Fruit fly (Drosophila melanogaster) whole organism, embryonic: ENCODE measurements around the gene LUBEL.

ENCODE experiments used
- ATbp ChIP-seq: fragments of 200-800 bp; sonication (Bioruptor generic); optimal IDR thresholded peaks from 2 replicates; lab custom pipeline; 2017; ENCODE audit warnings: missing biosample characterization, mild to moderate bottlenecking, missing genetic modification characterization, missing genetic modification reagents
- CG10267 ChIP-seq: fragments of 200-800 bp; sonication (Bioruptor generic); optimal IDR thresholded peaks from 2 replicates; lab custom pipeline; 2018; ENCODE audit warnings: missing biosample characterization, mild to moderate bottlenecking, missing genetic modification characterization, moderate library complexity
- CG10979 ChIP-seq: fragments of 200-800 bp; sonication (Bioruptor generic); optimal IDR thresholded peaks from 2 replicates; lab custom pipeline; 2018; ENCODE audit warnings: missing biosample characterization, mild to moderate bottlenecking, missing genetic modification characterization, moderate library complexity
- CG16813 ChIP-seq: fragments of 200-800 bp; sonication (Bioruptor generic); IDR thresholded peaks from 3 replicates; pipeline ENCODE4 v1.3.6; 2022; ENCODE audit warnings: missing biosample characterization, missing genetic modification characterization; ENCODE audit not compliant: partially characterized antibody
- CG17186 ChIP-seq: fragments of 200-800 bp; sonication (Bioruptor generic); optimal IDR thresholded peaks from 3 replicates; lab custom pipeline; 2017; ENCODE audit warnings: missing biosample characterization, missing genetic modification reagents, missing genetic modification characterization
- CG17361 ChIP-seq: fragments of 200-800 bp; sonication (Bioruptor generic); IDR thresholded peaks from 3 replicates; pipeline ENCODE4 v1.3.6; 2022; ENCODE audit warnings: missing biosample characterization, missing genetic modification characterization
- CG17802 ChIP-seq: fragments of 200-800 bp; sonication (Bioruptor generic); optimal IDR thresholded peaks from 2 replicates; lab custom pipeline; 2018; ENCODE audit warnings: missing biosample characterization, mild to moderate bottlenecking, missing genetic modification characterization, moderate library complexity
- CG17912 ChIP-seq: fragments of 200-800 bp; sonication (Bioruptor generic); optimal IDR thresholded peaks from 2 replicates; lab custom pipeline; 2018; ENCODE audit warnings: missing biosample characterization, mild to moderate bottlenecking, missing genetic modification characterization
- CG18764 ChIP-seq: fragments of 200-800 bp; sonication (Bioruptor generic); optimal IDR thresholded peaks from 3 replicates; lab custom pipeline; 2016; ENCODE audit warnings: missing biosample characterization, missing genetic modification characterization
- CG30403 ChIP-seq: fragments of 200-800 bp; sonication (Bioruptor generic); optimal IDR thresholded peaks from 3 replicates; lab custom pipeline; 2016; ENCODE audit warnings: missing biosample characterization, missing genetic modification characterization
- CG31224 ChIP-seq: fragments of 200-800 bp; sonication (Bioruptor generic); IDR thresholded peaks from 2 replicates; pipeline ENCODE4 v1.3.6; 2022; ENCODE audit warnings: missing biosample characterization, missing genetic modification characterization
- CG32767 ChIP-seq: fragments of 200-800 bp; sonication (Bioruptor generic); IDR thresholded peaks from 2 replicates; pipeline ENCODE4 v1.3.6; 2022; ENCODE audit warnings: missing biosample characterization, missing genetic modification characterization
- CG32772 ChIP-seq: fragments of 200-800 bp; sonication (Bioruptor generic); IDR thresholded peaks from 2 replicates; pipeline ENCODE4 v1.3.6; 2022; ENCODE audit warnings: missing biosample characterization, missing genetic modification characterization
- CG4360 ChIP-seq: fragments of 200-800 bp; sonication (Bioruptor generic); IDR thresholded peaks from 2 replicates; pipeline ENCODE4 v1.3.6; 2022; ENCODE audit warnings: missing biosample characterization, missing genetic modification characterization
- CG8478 ChIP-seq: fragments of >200 bp; optimal IDR thresholded peaks from 2 replicates; lab custom pipeline; 2018
- CG8765 ChIP-seq: fragments of 200-800 bp; sonication (Bioruptor generic); IDR thresholded peaks from 2 replicates; pipeline ENCODE4 v1.3.6; 2022; ENCODE audit warnings: missing biosample characterization, missing genetic modification characterization
- CG8924 ChIP-seq: fragments of 200-800 bp; optimal IDR thresholded peaks from 3 replicates; lab custom pipeline; 2019; ENCODE audit warnings: missing biosample characterization, mild to moderate bottlenecking, missing genetic modification characterization, moderate library complexity
- CG9932 ChIP-seq: fragments of 200-800 bp; sonication (Bioruptor generic); IDR thresholded peaks from 2 replicates; pipeline ENCODE4 v1.3.6; 2022; ENCODE audit warnings: missing biosample characterization, missing genetic modification characterization
- CrebB ChIP-seq: fragments of 200-800 bp; sonication (Bioruptor generic); optimal IDR thresholded peaks from 3 replicates; lab custom pipeline; 2018; ENCODE audit warnings: missing biosample characterization, mild to moderate bottlenecking, missing genetic modification characterization
- Dbx ChIP-seq: fragments of 200-800 bp; sonication (Bioruptor generic); IDR thresholded peaks from 3 replicates; pipeline ENCODE4 v1.3.6; 2022; ENCODE audit warnings: missing biosample characterization, missing genetic modification characterization
- Dek ChIP-seq: fragments of 200-800 bp; sonication (Bioruptor generic); optimal IDR thresholded peaks from 3 replicates; lab custom pipeline; 2019; ENCODE audit warnings: missing biosample characterization, mild to moderate bottlenecking, missing genetic modification characterization, moderate library complexity
- Dfd ChIP-seq, 2 experiments: fragments of >200 bp; optimal IDR thresholded peaks; 2 replicates each; lab custom pipeline; 2017; ENCODE audit warnings: missing biosample characterization in 2 of 2, missing genetic modification characterization in 2 of 2
- E2f2 ChIP-seq: fragments of 200-800 bp; sonication (Bioruptor generic); IDR thresholded peaks from 2 replicates; pipeline ENCODE4 v1.3.6; 2022; ENCODE audit warnings: missing biosample characterization, missing genetic modification characterization
- HHEX ChIP-seq: fragments of 200-800 bp; sonication (Bioruptor generic); optimal IDR thresholded peaks from 3 replicates; lab custom pipeline; 2017; ENCODE audit warnings: missing biosample characterization, mild to moderate bottlenecking, missing genetic modification characterization, missing genetic modification reagents
- Hsf ChIP-seq: fragments of 200-800 bp; sonication (Bioruptor generic); optimal IDR thresholded peaks from 3 replicates; lab custom pipeline; 2016; ENCODE audit warnings: missing biosample characterization, missing genetic modification characterization
- MBD-R2 ChIP-seq: fragments of 200-800 bp; sonication (Bioruptor generic); IDR thresholded peaks from 2 replicates; pipeline ENCODE4 v1.3.6; 2022; ENCODE audit warnings: missing biosample characterization, missing genetic modification characterization
- Med ChIP-seq: fragments of 200-800 bp; sonication (Bioruptor generic); peaks from one replicate; lab custom pipeline; 2016; ENCODE audit warnings: missing biosample characterization, missing genetic modification characterization, mild to moderate bottlenecking, inconsistent platforms, moderate library complexity
- Ptx1 ChIP-seq: fragments of 200-800 bp; sonication (Bioruptor generic); IDR thresholded peaks from 2 replicates; pipeline ENCODE4 v1.3.6; 2022; ENCODE audit warnings: missing biosample characterization, missing genetic modification characterization
- Stat92E ChIP-seq, 3 experiments: fragments of >200 bp in 2 of 3; fragments of 200-800 bp in 1 of 3; sonication (Bioruptor generic) in 1 of 3; optimal IDR thresholded peaks; 2 replicates each; lab custom pipeline; 2017 to 2019; ENCODE audit warnings: missing biosample characterization in 3 of 3, missing genetic modification characterization in 3 of 3, mild to moderate bottlenecking in 1 of 3, moderate library complexity in 1 of 3
- abd-A ChIP-seq: fragments of 200-800 bp; sonication (Bioruptor generic); optimal IDR thresholded peaks from 3 replicates; lab custom pipeline; 2019; ENCODE audit warnings: missing biosample characterization, mild to moderate bottlenecking, missing genetic modification characterization, moderate library complexity
- cas ChIP-seq: fragments of 200-800 bp; sonication (Bioruptor generic); IDR thresholded peaks from 2 replicates; pipeline ENCODE4 v1.3.6; 2022; ENCODE audit warnings: missing biosample characterization, missing genetic modification characterization
- cg ChIP-seq: fragments of 200-800 bp; sonication (Bioruptor generic); optimal IDR thresholded peaks from 3 replicates; lab custom pipeline; 2019; ENCODE audit warnings: missing biosample characterization, mild to moderate bottlenecking, missing genetic modification characterization, moderate library complexity
- dan ChIP-seq: fragments of 200-800 bp; sonication (Bioruptor generic); IDR thresholded peaks from 2 replicates; pipeline ENCODE4 v1.3.6; 2022; ENCODE audit warnings: missing biosample characterization, missing genetic modification characterization
- hbn ChIP-seq: fragments of 200-800 bp; sonication (Bioruptor generic); IDR thresholded peaks from 2 replicates; pipeline ENCODE4 v1.3.6; 2022; ENCODE audit warnings: missing biosample characterization, missing genetic modification characterization; ENCODE audit not compliant: partially characterized antibody
- kni ChIP-seq: fragments of 200-800 bp; sonication (Bioruptor generic); optimal IDR thresholded peaks from 3 replicates; lab custom pipeline; 2017; ENCODE audit warnings: mild to moderate bottlenecking, missing biosample characterization, missing genetic modification reagents, missing genetic modification characterization
- lov ChIP-seq, 2 experiments: fragments of 200-800 bp in 1 of 2; fragments of >200 bp in 1 of 2; sonication (Bioruptor generic) in 1 of 2; IDR thresholded peaks in 1 of 2; optimal IDR thresholded peaks in 1 of 2; 2 replicates in 1 of 2; 3 replicates in 1 of 2; pipeline versions ENCODE4 v1.3.6 to Lab custom; 2017 to 2022; ENCODE audit warnings: missing biosample characterization in 1 of 2, missing genetic modification characterization in 1 of 2
- nom ChIP-seq: fragments of 200-800 bp; sonication (Bioruptor generic); optimal IDR thresholded peaks from 2 replicates; lab custom pipeline; 2017; ENCODE audit warnings: missing biosample characterization, missing genetic modification characterization, mild to moderate bottlenecking, moderate library complexity, missing genetic modification reagents
- p53 ChIP-seq: fragments of 200-800 bp; sonication (Bioruptor generic); optimal IDR thresholded peaks from 2 replicates; lab custom pipeline; 2016; ENCODE audit warnings: missing biosample characterization, missing genetic modification characterization
- pzg ChIP-seq: fragments of 200-800 bp; sonication (Bioruptor generic); optimal IDR thresholded peaks from 3 replicates; lab custom pipeline; 2018; ENCODE audit warnings: missing biosample characterization, mild to moderate bottlenecking, missing genetic modification characterization, moderate library complexity
- ranshi ChIP-seq: fragments of 200-800 bp; sonication (Bioruptor generic); IDR thresholded peaks from 2 replicates; pipeline ENCODE4 v1.3.6; 2022; ENCODE audit warnings: missing biosample characterization, missing genetic modification characterization
- salm ChIP-seq: fragments of 200-800 bp; sonication (Bioruptor generic); optimal IDR thresholded peaks from 2 replicates; lab custom pipeline; 2018; ENCODE audit warnings: missing biosample characterization, mild to moderate bottlenecking, missing genetic modification characterization
- sim ChIP-seq: fragments of 200-800 bp; sonication (Bioruptor generic); IDR thresholded peaks from 2 replicates; pipeline ENCODE4 v1.3.6; 2022; ENCODE audit warnings: missing biosample characterization, missing genetic modification characterization
- slou ChIP-seq: fragments of 200-800 bp; sonication (Bioruptor generic); optimal IDR thresholded peaks from 3 replicates; lab custom pipeline; 2016; ENCODE audit warnings: missing biosample characterization, missing genetic modification characterization
- stc ChIP-seq: fragments of 200-800 bp; sonication (Bioruptor generic); IDR thresholded peaks from 2 replicates; pipeline ENCODE4 v1.3.6; 2022; ENCODE audit warnings: missing biosample characterization, missing genetic modification characterization
- tna ChIP-seq: fragments of 200-800 bp; sonication (Bioruptor generic); IDR thresholded peaks from 2 replicates; pipeline ENCODE4 v1.3.6; 2022; ENCODE audit warnings: missing biosample characterization, missing genetic modification characterization; ENCODE audit not compliant: partially characterized antibody
- zen ChIP-seq: fragments of 200-800 bp; sonication (Bioruptor generic); optimal IDR thresholded peaks from 3 replicates; lab custom pipeline; 2018; ENCODE audit warnings: missing biosample characterization, mild to moderate bottlenecking, missing genetic modification characterization, moderate library complexity
- zen2 ChIP-seq: fragments of 200-800 bp; sonication (Bioruptor generic); IDR thresholded peaks from 3 replicates; pipeline ENCODE4 v1.3.6; 2022; ENCODE audit warnings: missing biosample characterization, missing genetic modification characterization; ENCODE audit not compliant: partially characterized antibody

LUBEL gene

DNA sequence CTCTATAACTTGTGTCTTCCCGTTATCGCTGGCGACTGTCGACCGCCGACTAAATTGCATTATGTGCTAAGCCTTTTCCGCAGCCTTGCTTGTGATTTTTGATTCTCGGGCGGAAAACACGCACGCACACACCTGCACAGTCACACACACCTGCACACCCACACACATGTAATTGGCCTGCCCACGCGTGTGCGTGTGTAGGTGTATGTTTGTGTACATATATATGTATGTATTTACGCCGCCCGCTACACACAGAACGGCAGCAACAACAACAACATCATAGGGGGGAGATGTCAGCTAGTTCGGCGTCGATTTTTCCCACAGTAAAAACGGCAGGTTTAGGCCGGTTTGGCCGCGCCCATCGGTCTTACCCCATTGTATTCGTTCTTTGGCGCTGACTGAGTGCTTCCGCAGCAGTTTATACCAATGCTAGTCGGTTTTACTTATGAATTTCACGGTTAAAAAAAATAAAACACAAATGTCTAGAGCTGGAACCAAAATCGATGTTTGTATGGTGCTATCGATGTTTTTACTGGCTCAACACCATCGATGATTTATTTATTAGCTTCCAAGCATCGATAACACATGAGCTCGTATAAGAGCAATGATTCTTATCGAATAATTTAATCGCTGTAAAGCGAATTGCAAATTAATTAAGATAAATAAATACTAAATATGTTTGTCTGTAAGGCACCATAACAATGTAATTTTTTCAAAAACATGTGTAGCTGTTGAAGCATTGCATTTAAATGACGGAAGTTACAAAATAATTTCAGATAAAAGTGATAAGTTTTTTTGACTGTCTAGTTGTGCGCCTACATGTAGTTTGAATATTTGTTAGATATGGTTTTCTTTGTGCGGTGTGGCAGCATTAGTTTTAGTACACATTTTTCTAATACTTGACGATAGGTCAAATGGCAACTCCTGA lies 49.5 kb downstream of the LUBEL start, which contains the start of gene homer (continued):
- TF ChIP-seq sim (no peak), stc (no peak; the same call in 1 of the 2 replicates), CrebB (tag; lab: Kevin White, UChicago) (no peak), pzg (peak; percentile 53), zen (peak; percentile 38), hbn (GFP tag; lab: Robert Waterston, UW) (peak; percentile 77), cas (GFP tag; lab: Robert Waterston, UW) (no peak), Med (GFP tag; lab: Kevin White, UChicago) (peak; percentile 70), CG10979 (tag; lab: Kevin White, UChicago) (no peak), nom (peak; percentile 36), CG30403 (peak; percentile 23), salm (tag; lab: Kevin White, UChicago) (no peak), CG16813 (GFP tag; lab: Robert Waterston, UW) (peak; percentile 96), CG31224 (GFP tag; lab: Robert Waterston, UW) (no peak), CG8924 (tag; lab: Kevin White, UChicago) (peak; percentile 3), HHEX (GFP tag; lab: Kevin White, UChicago) (no peak), E2f2 (peak; percentile 78; the same call in 1 of the 2 replicates), slou (GFP tag; lab: Kevin White, UChicago) (no peak), ATbp (no peak), Dfd (GFP tag; optimal IDR thresholded peaks at IDR 0.05; lab: Kevin White, UChicago) (no peak), Dbx (GFP tag; lab: Robert Waterston, UW) (0 out of 3 replicates have a peak, but pooled peaks have one; percentile 46), CG17361 (GFP tag; lab: Robert Waterston, UW) (peak; percentile 32; the same call in 1 of the 3 replicates), CG4360 (peak; percentile 99), CG32772 (peak; percentile 25; the same call in 1 of the 2 replicates), cg (peak; percentile 100), CG8478 (lab: Kevin White, UChicago) (peak; percentile 94), CG9932 (GFP tag; lab: Robert Waterston, UW) (peak; percentile 63), tna (GFP tag; lab: Robert Waterston, UW) (peak; percentile 96), kni (GFP tag; lab: Kevin White, UChicago) (peak; percentile 55), zen2 (GFP tag; lab: Robert Waterston, UW) (peak; percentile 83), CG32767 (peak; percentile 53; the same call in 1 of the 2 replicates), lov (optimal IDR thresholded peaks at IDR 0.05; lab: Kevin White, UChicago) (no peak), lov (GFP tag; IDR thresholded peaks at IDR 0.05; lab: Robert Waterston, UW) (no peak), CG8765 (GFP tag; lab: Robert Waterston, UW) (0 out of 2 replicates have a peak, but pooled peaks have one; percentile 25), CG17912 (GFP tag; lab: Kevin White, UChicago) (no peak), CG18764 (GFP tag; lab: Kevin White, UChicago) (no peak), ranshi (no peak), CG17186 (GFP tag; lab: Kevin White, UChicago) (peak; percentile 1), CG10267 (tag; lab: Kevin White, UChicago) (peak; percentile 28), abd-A (tag; lab: Kevin White, UChicago) (peak; percentile 1), p53 (GFP tag; lab: Kevin White, UChicago) (no peak), MBD-R2 (GFP tag; lab: Robert Waterston, UW) (peak; percentile 38), Ptx1 (GFP tag; lab: Robert Waterston, UW) (0 out of 2 replicates have a peak, but pooled peaks have one; percentile 9), dan (GFP tag; lab: Robert Waterston, UW) (no peak), Stat92E (GFP tag; optimal IDR thresholded peaks at IDR 0.05; lab: Kevin White, UChicago) (peak in 1 of 3 experiments; percentile 33), CG17802 (tag; lab: Kevin White, UChicago) (no peak), Dek (no peak), Hsf (no peak)
